Worm (Caenorhabditis elegans) whole organism, L2 larva: ENCODE results near the gene moma-1.

Experiments used
- F13H6.1 ChIP-seq: sonication (generic microtip); optimal IDR thresholded peaks from 2 replicates; lab custom pipeline; 2016; ENCODE audit warnings: missing genetic modification characterization, missing compliant biosample characterization
- aly-2 ChIP-seq: fragments of 150-350 bp; optimal IDR thresholded peaks from 2 replicates; lab custom pipeline; 2014; ENCODE audit warnings: missing biosample characterization, missing genetic modification characterization
- ama-1 ChIP-seq: fragments of 150-350 bp; optimal IDR thresholded peaks from 2 replicates; lab custom pipeline; 2018; ENCODE audit warnings: inconsistent platforms

DNA sequence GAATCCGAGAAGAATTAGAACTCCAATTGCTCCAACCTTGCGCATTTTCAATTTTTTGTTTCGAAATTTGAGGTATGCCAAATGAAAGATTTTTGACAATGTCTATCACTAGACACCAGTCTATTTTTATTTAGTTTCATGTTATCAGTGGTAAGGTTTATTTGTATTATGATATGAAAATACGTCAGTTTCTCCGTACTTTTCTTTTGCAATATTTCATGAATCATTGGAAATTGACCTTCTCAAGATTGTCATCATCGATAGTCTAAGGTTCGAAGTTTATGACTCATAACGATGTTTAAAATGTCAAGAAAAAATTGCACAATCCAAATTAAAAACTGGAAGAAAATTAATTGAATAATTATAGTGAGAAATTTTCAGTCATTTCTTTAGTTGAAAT is 21.2 kb upstream of the moma-1 start, which contains the start of gene clc-19:
- no peak for TF ChIP-seq F13H6.1 (tag; lab: Kevin White, UChicago)
- no peak for TF ChIP-seq ama-1 (lab: Kevin White, UChicago)
- TF ChIP-seq aly-2 (tag; lab: Kevin White, UChicago) = no peak
